Fruit fly (Drosophila melanogaster) Kc167 (cell line): ENCODE results near the gene Bdp1.

ENCODE experiments used
- Myc ChIP-seq: fragments of >200 bp; optimal IDR thresholded peaks from 2 replicates; lab custom pipeline; 2017; ENCODE audit warnings: missing external identifiers
- Sin3A ChIP-seq: fragments of >200 bp; optimal IDR thresholded peaks from 2 replicates; lab custom pipeline; 2018; ENCODE audit warnings: missing external identifiers
- h ChIP-seq: fragments of >200 bp; optimal IDR thresholded peaks from 3 replicates; lab custom pipeline; 2018; ENCODE audit warnings: missing external identifiers
- insv ChIP-seq: fragments of >200 bp; optimal IDR thresholded peaks from 3 replicates; lab custom pipeline; 2018; ENCODE audit warnings: missing external identifiers
- psq ChIP-seq: fragments of >200 bp; optimal IDR thresholded peaks from 2 replicates; lab custom pipeline; 2017; ENCODE audit warnings: missing external identifiers
- ttk ChIP-seq: sonication (Bioruptor generic); optimal IDR thresholded peaks from 2 replicates; lab custom pipeline; 2017; ENCODE audit warnings: missing external identifiers

DNA sequence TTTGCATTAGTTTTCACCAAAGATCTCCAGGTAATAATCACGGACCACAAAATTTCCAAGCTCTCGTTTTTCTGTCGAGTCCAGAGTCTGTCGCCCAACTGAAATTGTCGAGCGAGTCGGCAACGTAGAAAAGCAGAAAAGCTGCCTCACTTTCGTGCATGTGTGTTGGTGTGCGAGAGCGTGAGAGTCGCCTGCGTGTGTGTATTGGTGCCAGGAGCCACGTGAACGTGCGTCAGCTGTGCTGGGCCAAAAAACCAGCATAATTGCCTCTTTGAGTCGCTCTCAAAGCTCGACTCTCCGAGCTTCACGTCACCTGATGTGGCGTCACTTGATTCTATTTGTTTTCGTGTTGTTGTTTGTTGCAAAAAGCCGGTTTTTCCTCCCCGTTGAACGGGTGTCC lies 42.7 kb downstream of the Bdp1 start, which contains the start of gene hbt:
- TF ChIP-seq insv (lab: Kevin White, UChicago) (no peak), h (lab: Kevin White, UChicago) (no peak), psq (lab: Kevin White, UChicago) (no peak), ttk (no peak), Sin3A (lab: Kevin White, UChicago) (no peak), Myc (lab: Kevin White, UChicago) (no peak)
